Worm (Caenorhabditis elegans): ENCODE results near the gene lrpc-1.

ce11 chrV:5634445-5634844, 21.4 kb upstream of the lrpc-1 start:
- TF ChIP-seq nhr-232 (tag; optimal IDR thresholded peaks at IDR 0.05), result no peak
- no peak for TF ChIP-seq unc-42 (tag; optimal IDR thresholded peaks at IDR 0.05)
- peak; percentile 39 for TF ChIP-seq elt-2 (tag; optimal IDR thresholded peaks at IDR 0.05)
